ENCODE assay signal across 5 fruit fly cellular contexts in genomic region chr3L:16161847-16162556, dm6.
A peak's percentile ranks its signal among the peaks of the same experiment; 100 is the strongest.
TF ChIP-seq lines count a peak whose summit lies in the region.

No protein-coding gene starts in this region.

- no peak for TF ChIP-seq CTCF in whole organism, embryonic (GFP tag; optimal IDR thresholded peaks at IDR 0.05; lab: Kevin White, UChicago)

TF ChIP-seq in whole organism, adult, 20 proteins besides CTCF, POLR2A, EP300 and RAD21:
- TF ChIP-seq CG7045 (GFP tag; optimal IDR thresholded peaks at IDR 0.05; lab: Kevin White, UChicago) (peak; percentile 57), CG5204 (GFP tag; optimal IDR thresholded peaks at IDR 0.05; lab: Kevin White, UChicago) (peak; percentile 28), CG1620 (GFP tag; optimal IDR thresholded peaks at IDR 0.05; lab: Kevin White, UChicago) (no peak), kay (GFP tag; lab: Kevin White, UChicago; ENCODE audit: borderline replicate concordance) (no peak), CG12768 (GFP tag; optimal IDR thresholded peaks at IDR 0.05; lab: Kevin White, UChicago) (peak; percentile 59), CG11617 (GFP tag; optimal IDR thresholded peaks at IDR 0.05; lab: Kevin White, UChicago) (peak; percentile 11), bab1 (GFP tag; optimal IDR thresholded peaks at IDR 0.05; lab: Kevin White, UChicago) (no peak), CG14711 (tag; optimal IDR thresholded peaks at IDR 0.05; lab: Kevin White, UChicago) (peak; percentile 20), Hr96 (GFP tag; optimal IDR thresholded peaks at IDR 0.05; lab: Kevin White, UChicago) (peak; percentile 44), cic (GFP tag; optimal IDR thresholded peaks at IDR 0.05; lab: Kevin White, UChicago) (no peak), pad (GFP tag; optimal IDR thresholded peaks at IDR 0.05; lab: Kevin White, UChicago) (peak; percentile 9), CG33017 (tag; optimal IDR thresholded peaks at IDR 0.05; lab: Kevin White, UChicago) (peak; percentile 27), Mnt (GFP tag; optimal IDR thresholded peaks at IDR 0.05; lab: Kevin White, UChicago) (no peak), Clk (GFP tag; optimal IDR thresholded peaks at IDR 0.05; lab: Kevin White, UChicago) (no peak), Crg-1 (GFP tag; optimal IDR thresholded peaks at IDR 0.05; lab: Kevin White, UChicago) (no peak), CG7101 (tag; optimal IDR thresholded peaks at IDR 0.05; lab: Kevin White, UChicago) (no peak), tj (GFP tag; optimal IDR thresholded peaks at IDR 0.05; lab: Kevin White, UChicago) (peak; percentile 3), toe (GFP tag; optimal IDR thresholded peaks at IDR 0.05; lab: Kevin White, UChicago) (no peak)

TF ChIP-seq in whole organism, embryonic, 481 proteins besides CTCF, POLR2A, EP300 and RAD21 (continues in another document):
- TF ChIP-seq Hsf (GFP tag; optimal IDR thresholded peaks at IDR 0.05; lab: Kevin White, UChicago) (peak; percentile 68), CG3726 (GFP tag; IDR thresholded peaks at IDR 0.05; lab: Robert Waterston, UW) (no peak), CG12769 (tag; optimal IDR thresholded peaks at IDR 0.05; lab: Kevin White, UChicago) (peak; percentile 19), Sox102F (GFP tag; optimal IDR thresholded peaks at IDR 0.05; lab: Kevin White, UChicago) (peak; percentile 72), Ptx1 (GFP tag; IDR thresholded peaks at IDR 0.05; lab: Robert Waterston, UW) (peak; percentile 58), E2f1 (GFP tag; IDR thresholded peaks at IDR 0.05; lab: Robert Waterston, UW) (peak; percentile 41), Adf1 (GFP tag; IDR thresholded peaks at IDR 0.05; lab: Robert Waterston, UW) (peak; percentile 52; the same call in 1 of the 2 replicates), CG2120 (GFP tag; optimal IDR thresholded peaks at IDR 0.05; lab: Kevin White, UChicago) (peak; percentile 90), CG33213 (GFP tag; optimal IDR thresholded peaks at IDR 0.05; lab: Kevin White, UChicago) (peak; percentile 28), Fer2 (tag; optimal IDR thresholded peaks at IDR 0.05; lab: Kevin White, UChicago) (peak; percentile 63), insv (GFP tag; optimal IDR thresholded peaks at IDR 0.05; lab: Kevin White, UChicago) (peak in 1 of 2 experiments; percentile 9), peb (GFP tag; IDR thresholded peaks at IDR 0.05; lab: Robert Waterston, UW) (0 out of 2 replicates have a peak, but pooled peaks have one; percentile 17), Chrac-16 (GFP tag; optimal IDR thresholded peaks at IDR 0.05; lab: Kevin White, UChicago) (peak; percentile 62), CG4360 (GFP tag; IDR thresholded peaks at IDR 0.05; lab: Robert Waterston, UW) (no peak), h (optimal IDR thresholded peaks at IDR 0.05; lab: Kevin White, UChicago) (no peak), her (GFP tag; optimal IDR thresholded peaks at IDR 0.05; lab: Kevin White, UChicago) (peak; percentile 71), cas (GFP tag; IDR thresholded peaks at IDR 0.05; lab: Robert Waterston, UW) (no peak), wor (GFP tag; IDR thresholded peaks at IDR 0.05; lab: Robert Waterston, UW) (no peak), ERR (GFP tag; optimal IDR thresholded peaks at IDR 0.05; lab: Kevin White, UChicago) (peak; percentile 21)

TF ChIP-seq in whole organism, prepupa, 60 proteins besides CTCF, POLR2A, EP300 and RAD21 (continues in another document):
- TF ChIP-seq Ets96B (tag; optimal IDR thresholded peaks at IDR 0.05; lab: Kevin White, UChicago) (peak; percentile 61), CG31627 (GFP tag; optimal IDR thresholded peaks at IDR 0.05; lab: Kevin White, UChicago) (peak; percentile 43), vri (GFP tag; optimal IDR thresholded peaks at IDR 0.05; lab: Kevin White, UChicago) (no peak), CG9139 (GFP tag; optimal IDR thresholded peaks at IDR 0.05; lab: Kevin White, UChicago) (no peak), CG6808 (GFP tag; optimal IDR thresholded peaks at IDR 0.05; lab: Kevin White, UChicago) (peak; percentile 56), Blimp-1 (GFP tag; optimal IDR thresholded peaks at IDR 0.05; lab: Kevin White, UChicago) (no peak), CG3919 (GFP tag; optimal IDR thresholded peaks at IDR 0.05; lab: Kevin White, UChicago) (peak; percentile 78), lz (GFP tag; optimal IDR thresholded peaks at IDR 0.05; lab: Kevin White, UChicago) (no peak), Eip75B (GFP tag; optimal IDR thresholded peaks at IDR 0.05; lab: Kevin White, UChicago) (peak; percentile 57), topi (GFP tag; optimal IDR thresholded peaks at IDR 0.05; lab: Kevin White, UChicago) (peak; percentile 43), achi (GFP tag; optimal IDR thresholded peaks at IDR 0.05; lab: Kevin White, UChicago) (peak; percentile 84), dac (GFP tag; optimal IDR thresholded peaks at IDR 0.05; lab: Kevin White, UChicago) (peak; percentile 65), fkh (GFP tag; optimal IDR thresholded peaks at IDR 0.05; lab: Kevin White, UChicago) (peak; percentile 46), net (GFP tag; optimal IDR thresholded peaks at IDR 0.05; lab: Kevin White, UChicago) (peak; percentile 75), acj6 (GFP tag; optimal IDR thresholded peaks at IDR 0.05; lab: Kevin White, UChicago) (peak; percentile 76), pdm3 (GFP tag; optimal IDR thresholded peaks at IDR 0.05; lab: Kevin White, UChicago) (peak; percentile 83), CG10631 (GFP tag; optimal IDR thresholded peaks at IDR 0.05; lab: Kevin White, UChicago) (peak; percentile 74), Sox14 (GFP tag; optimal IDR thresholded peaks at IDR 0.05; lab: Kevin White, UChicago) (peak; percentile 85), CG8319 (GFP tag; optimal IDR thresholded peaks at IDR 0.05; lab: Kevin White, UChicago) (peak; percentile 31), CG6792 (GFP tag; optimal IDR thresholded peaks at IDR 0.05; lab: Kevin White, UChicago) (peak; percentile 61)

TF ChIP-seq in whole organism, pupa, 21 proteins besides CTCF, POLR2A, EP300 and RAD21 (continues in another document):
- TF ChIP-seq CG17806 (tag; optimal IDR thresholded peaks at IDR 0.05; lab: Kevin White, UChicago) (peak; percentile 64), CG8159 (tag; optimal IDR thresholded peaks at IDR 0.05; lab: Kevin White, UChicago) (peak; percentile 72), Ets98B (GFP tag; IDR thresholded peaks at IDR 0.05; lab: Robert Waterston, UW) (peak; percentile 74), CG9948 (tag; optimal IDR thresholded peaks at IDR 0.05; lab: Kevin White, UChicago) (peak; percentile 66), CG34367 (tag; optimal IDR thresholded peaks at IDR 0.05; lab: Kevin White, UChicago) (peak; percentile 63), CG15710 (tag; optimal IDR thresholded peaks at IDR 0.05; lab: Kevin White, UChicago) (peak; percentile 75), D1 (tag; optimal IDR thresholded peaks at IDR 0.05; lab: Kevin White, UChicago) (no peak), EcR (GFP tag; optimal IDR thresholded peaks at IDR 0.05; lab: Kevin White, UChicago) (peak; percentile 95), CG8301 (tag; optimal IDR thresholded peaks at IDR 0.05; lab: Kevin White, UChicago) (peak; percentile 88), CG32121 (GFP tag; IDR thresholded peaks at IDR 0.05; lab: Robert Waterston, UW) (peak; percentile 39; the same call in 1 of the 2 replicates), Snoo (tag; optimal IDR thresholded peaks at IDR 0.05; lab: Kevin White, UChicago) (peak; percentile 18), CG10348 (GFP tag; IDR thresholded peaks at IDR 0.05; lab: Robert Waterston, UW) (0 out of 2 replicates have a peak, but pooled peaks have one; percentile 10), CG12605 (GFP tag; IDR thresholded peaks at IDR 0.05; lab: Robert Waterston, UW) (peak; percentile 48; the same call in 1 of the 2 replicates), Pif1A (GFP tag; optimal IDR thresholded peaks at IDR 0.05; lab: Kevin White, UChicago) (peak; percentile 82), CG13204 (GFP tag; optimal IDR thresholded peaks at IDR 0.05; lab: Kevin White, UChicago) (no peak), gl (tag; optimal IDR thresholded peaks at IDR 0.05; lab: Kevin White, UChicago) (no peak), fd96Ca (GFP tag; IDR thresholded peaks at IDR 0.05; lab: Robert Waterston, UW) (peak; percentile 52), CG4496 (GFP tag; IDR thresholded peaks at IDR 0.05; lab: Robert Waterston, UW) (peak; percentile 65), Pif1B (GFP tag; optimal IDR thresholded peaks at IDR 0.05; lab: Kevin White, UChicago) (peak; percentile 61), rn (GFP tag; IDR thresholded peaks at IDR 0.05; lab: Robert Waterston, UW) (no peak)

TF ChIP-seq in whole organism, wandering third instar larva, 38 proteins besides CTCF, POLR2A, EP300 and RAD21 (continues in another document):
- TF ChIP-seq N (GFP tag; optimal IDR thresholded peaks at IDR 0.05; lab: Kevin White, UChicago), result no peak
- TF ChIP-seq sage (GFP tag; optimal IDR thresholded peaks at IDR 0.05; lab: Kevin White, UChicago), result no peak
- TF ChIP-seq Dif (GFP tag; optimal IDR thresholded peaks at IDR 0.05; lab: Kevin White, UChicago; ENCODE audit: partially characterized antibody), result no peak
- TF ChIP-seq ey (GFP tag; optimal IDR thresholded peaks at IDR 0.05; lab: Kevin White, UChicago), result peak; percentile 31
- peak; percentile 33 for TF ChIP-seq fru (GFP tag; optimal IDR thresholded peaks at IDR 0.05; lab: Kevin White, UChicago)
- no peak for TF ChIP-seq woc (GFP tag; optimal IDR thresholded peaks at IDR 0.05; lab: Kevin White, UChicago)
- no peak for TF ChIP-seq dmrt93B (GFP tag; optimal IDR thresholded peaks at IDR 0.05; lab: Kevin White, UChicago)
- peak; percentile 22 for TF ChIP-seq HLH106 (tag; optimal IDR thresholded peaks at IDR 0.05; lab: Kevin White, UChicago)
- no peak for TF ChIP-seq Hr83 (GFP tag; optimal IDR thresholded peaks at IDR 0.05; lab: Kevin White, UChicago; ENCODE audit: poor library complexity, severe bottlenecking)
- TF ChIP-seq lola (GFP tag; optimal IDR thresholded peaks at IDR 0.05; lab: Kevin White, UChicago), result no peak
- TF ChIP-seq Vsx2 (GFP tag; optimal IDR thresholded peaks at IDR 0.05; lab: Kevin White, UChicago; ENCODE audit: partially characterized antibody), result no peak
- no peak for TF ChIP-seq Jra (GFP tag; optimal IDR thresholded peaks at IDR 0.05; lab: Kevin White, UChicago)
- TF ChIP-seq CG32264 (GFP tag; optimal IDR thresholded peaks at IDR 0.05; lab: Kevin White, UChicago), result no peak
- no peak for TF ChIP-seq psq (GFP tag; optimal IDR thresholded peaks at IDR 0.05; lab: Kevin White, UChicago)
- no peak for TF ChIP-seq CG9705 (GFP tag; optimal IDR thresholded peaks at IDR 0.05; lab: Kevin White, UChicago)
- no peak for TF ChIP-seq br (GFP tag; optimal IDR thresholded peaks at IDR 0.05; lab: Kevin White, UChicago)
- no peak for TF ChIP-seq rgr (GFP tag; optimal IDR thresholded peaks at IDR 0.05; lab: Kevin White, UChicago)
- TF ChIP-seq Hnf4 (GFP tag; optimal IDR thresholded peaks at IDR 0.05; lab: Kevin White, UChicago), result peak; percentile 23
- TF ChIP-seq Rel (GFP tag; optimal IDR thresholded peaks at IDR 0.05; lab: Kevin White, UChicago), result no peak
- TF ChIP-seq Rel (tag; optimal IDR thresholded peaks at IDR 0.05; lab: Kevin White, UChicago), result no peak
- TF ChIP-seq Sp1 (GFP tag; optimal IDR thresholded peaks at IDR 0.05; lab: Kevin White, UChicago), result no peak
- peak; percentile 13 for TF ChIP-seq h (GFP tag; optimal IDR thresholded peaks at IDR 0.05; lab: Kevin White, UChicago)
- peak in 1 of 2 experiments; percentile 47 for TF ChIP-seq foxo (GFP tag; optimal IDR thresholded peaks at IDR 0.05; lab: Kevin White, UChicago)
- TF ChIP-seq tai (GFP tag; optimal IDR thresholded peaks at IDR 0.05; lab: Kevin White, UChicago), result peak; percentile 8
